Fruit fly (Drosophila melanogaster): ENCODE results near the gene Polr2G.

dm6 chr3R:15249735-15250134 is 26.8 kb upstream of the Polr2G start, which contains the start of gene CG42404:
- no peak for TF ChIP-seq CG8478 (optimal IDR thresholded peaks at IDR 0.05)
- TF ChIP-seq CTCF (optimal IDR thresholded peaks at IDR 0.05), result peak in 1 of 2 experiments; percentile 11
